Fruit fly (Drosophila melanogaster) whole organism: Measurements from ENCODE around the gene kis.

Experiments
- CG8478 ChIP-seq: fragments of >200 bp; optimal IDR thresholded peaks from 2 replicates; lab custom pipeline; 2018; ENCODE audit warnings: inconsistent platforms
- Dll ChIP-seq: fragments of >200 bp; optimal IDR thresholded peaks from 2 replicates; lab custom pipeline; 2017
- pan ChIP-seq: fragments of >200 bp; optimal IDR thresholded peaks from 2 replicates; lab custom pipeline; 2017
- psq ChIP-seq: fragments of >200 bp; optimal IDR thresholded peaks from 2 replicates; lab custom pipeline; 2017
- usp ChIP-seq: fragments of >200 bp; optimal IDR thresholded peaks from 2 replicates; lab custom pipeline; 2017; ENCODE audit warnings: missing biosample characterization, missing genetic modification characterization, mixed read lengths

DNA sequence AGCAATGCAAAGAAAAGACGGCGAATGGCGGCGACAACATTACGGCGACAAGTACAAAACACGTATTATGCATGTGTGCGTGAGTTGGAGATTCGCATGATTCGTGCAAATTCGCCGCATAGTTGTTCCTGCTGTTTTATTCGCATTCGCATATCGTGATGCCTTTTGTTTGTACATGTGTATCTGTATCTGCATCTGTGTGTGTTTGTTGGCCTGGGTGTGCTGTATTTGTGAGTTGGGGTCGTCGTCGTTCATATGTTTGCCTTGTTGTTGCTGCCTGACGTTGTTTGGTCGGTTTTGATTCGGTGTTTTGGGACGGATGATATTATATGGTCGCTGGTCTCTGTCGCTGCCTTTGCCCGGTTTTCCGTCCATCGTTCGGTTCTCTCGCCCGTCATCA is 3.2 kb downstream of the kis start:
- TF ChIP-seq psq (lab: Kevin White, UChicago), result no peak
- TF ChIP-seq CG8478 (lab: Kevin White, UChicago), result no peak
- TF ChIP-seq usp (GFP tag; lab: Kevin White, UChicago), result no peak
- no peak for TF ChIP-seq pan (lab: Kevin White, UChicago)
- TF ChIP-seq Dll, result no peak
